Fruit fly (Drosophila melanogaster): Measurements from ENCODE around the gene CG3294.
A peak's percentile ranks its signal among the peaks of the same experiment; 100 is the strongest.

- no peak for TF ChIP-seq EcR (GFP tag; optimal IDR thresholded peaks at IDR 0.05)
- no peak for TF ChIP-seq CG34367 (tag; optimal IDR thresholded peaks at IDR 0.05)
- TF ChIP-seq CG17806 (tag; optimal IDR thresholded peaks at IDR 0.05): peak; percentile 50
- TF ChIP-seq CG12605 (GFP tag; IDR thresholded peaks at IDR 0.05): no peak
- TF ChIP-seq Snoo (tag; optimal IDR thresholded peaks at IDR 0.05): no peak
- no peak for TF ChIP-seq Pif1B (GFP tag; optimal IDR thresholded peaks at IDR 0.05)
- TF ChIP-seq Ets98B (GFP tag; IDR thresholded peaks at IDR 0.05): peak; percentile 87
- peak; percentile 55 for TF ChIP-seq CG32121 (GFP tag; IDR thresholded peaks at IDR 0.05)
- TF ChIP-seq D1 (tag; optimal IDR thresholded peaks at IDR 0.05): no peak
- peak; percentile 89 for TF ChIP-seq fd96Ca (GFP tag; IDR thresholded peaks at IDR 0.05)
- TF ChIP-seq CG8301 (tag; optimal IDR thresholded peaks at IDR 0.05): peak; percentile 88
- peak; percentile 89 for TF ChIP-seq CG14655 (GFP tag; optimal IDR thresholded peaks at IDR 0.05)
- peak; percentile 73 for TF ChIP-seq Pif1A (GFP tag; optimal IDR thresholded peaks at IDR 0.05)
These were observed 3.3 kb downstream of the CG3294 start for dm6 chr2L:4797643-4798042.

Data from whole organism, pupa.